Fruit fly (Drosophila melanogaster): Measurements from ENCODE around the gene Sodh1.
A peak's percentile ranks its signal among the peaks of the same experiment; 100 is the strongest.

The Sodh1 gene

dm6 chr3R:7086377-7087200, 34.5 kb downstream of the Sodh1 start, which contains the start of gene alphaTub84B (continued):
- TF ChIP-seq ss (GFP tag; optimal IDR thresholded peaks at IDR 0.05) (peak; percentile 63 to 64), achi (GFP tag; optimal IDR thresholded peaks at IDR 0.05) (peak; percentile 3), CG6808 (GFP tag; optimal IDR thresholded peaks at IDR 0.05) (peak; percentile 59), Gug (GFP tag; IDR thresholded peaks at IDR 0.05) (no peak), fd59A (GFP tag; optimal IDR thresholded peaks at IDR 0.05) (peak; percentile 21), CG34406 (GFP tag; optimal IDR thresholded peaks at IDR 0.05) (no peak), eg (GFP tag; IDR thresholded peaks at IDR 0.05) (peak; percentile 72; the same call in 2 of the 3 replicates), Sox102F (GFP tag; optimal IDR thresholded peaks at IDR 0.05) (peak; percentile 76), Met (GFP tag; optimal IDR thresholded peaks at IDR 0.05) (peak; percentile 68), fd85E (GFP tag; optimal IDR thresholded peaks at IDR 0.05) (peak; percentile 5)

DNA sequence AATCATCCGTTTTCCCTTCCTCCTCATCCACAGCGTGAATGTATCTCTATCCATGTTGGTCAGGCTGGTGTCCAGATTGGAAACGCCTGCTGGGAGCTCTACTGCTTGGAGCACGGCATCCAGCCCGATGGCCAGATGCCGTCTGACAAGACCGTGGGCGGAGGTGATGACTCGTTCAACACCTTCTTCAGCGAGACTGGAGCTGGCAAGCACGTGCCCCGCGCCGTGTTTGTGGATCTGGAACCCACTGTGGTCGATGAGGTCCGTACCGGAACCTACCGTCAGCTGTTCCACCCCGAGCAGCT, 35.0 kb downstream of the Sodh1 start:
- TF ChIP-seq fd59A (GFP tag; optimal IDR thresholded peaks at IDR 0.05), result no peak
- no peak for TF ChIP-seq CG8319 (GFP tag; optimal IDR thresholded peaks at IDR 0.05)
- TF ChIP-seq Ets96B (tag; optimal IDR thresholded peaks at IDR 0.05), result no peak
- no peak for TF ChIP-seq OdsH (GFP tag; optimal IDR thresholded peaks at IDR 0.05)
- no peak for TF ChIP-seq CG7368 (GFP tag; optimal IDR thresholded peaks at IDR 0.05)
- no peak for TF ChIP-seq dsx (GFP tag; optimal IDR thresholded peaks at IDR 0.05; ENCODE audit: poor library complexity, severe bottlenecking)
- no peak for TF ChIP-seq net (GFP tag; optimal IDR thresholded peaks at IDR 0.05)
- no peak for TF ChIP-seq fd85E (GFP tag; optimal IDR thresholded peaks at IDR 0.05)
- no peak for TF ChIP-seq Hr4 (GFP tag; optimal IDR thresholded peaks at IDR 0.05)
- TF ChIP-seq CG16779 (tag; optimal IDR thresholded peaks at IDR 0.05), result no peak

- TF ChIP-seq svp (GFP tag) (peak; percentile 79), vri (GFP tag; optimal IDR thresholded peaks at IDR 0.05) (no peak)
Observed at dm6 chr3R:7087904-7088303, 35.8 kb downstream of the Sodh1 start.

DNA sequence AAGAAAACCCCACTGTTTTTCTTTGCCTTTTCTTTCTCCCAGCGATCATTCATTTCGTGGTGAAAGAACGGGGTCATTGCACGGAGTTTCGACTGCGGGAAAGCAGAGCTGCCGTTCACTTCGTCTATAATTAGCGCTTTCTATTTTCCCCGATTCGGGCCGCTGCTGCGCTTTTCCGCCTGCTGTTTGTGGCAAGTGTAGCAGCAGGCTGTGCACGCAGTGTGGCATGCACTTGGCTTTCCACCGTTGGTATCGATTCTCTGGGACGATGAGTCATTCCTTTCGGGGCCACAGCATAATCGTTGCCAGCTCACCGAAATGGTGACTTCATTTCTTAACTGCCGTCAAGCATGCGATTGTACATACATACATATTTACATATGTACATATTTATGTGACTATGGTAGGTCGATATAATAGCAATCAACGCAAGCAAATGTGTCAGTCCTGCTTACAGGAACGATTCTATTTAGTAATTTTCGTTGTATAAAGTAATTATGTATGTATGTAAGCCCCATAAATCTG, 36.8 kb downstream of the Sodh1 start:
- TF ChIP-seq ss (GFP tag; optimal IDR thresholded peaks at IDR 0.05) (peak; percentile 3 to 87), Sox102F (GFP tag; optimal IDR thresholded peaks at IDR 0.05) (no peak), net (GFP tag; optimal IDR thresholded peaks at IDR 0.05) (no peak), Lpt (GFP tag; optimal IDR thresholded peaks at IDR 0.05) (peak; percentile 21), CG15336 (GFP tag; IDR thresholded peaks at IDR 0.05) (peak; percentile 5; the same call in 1 of the 2 replicates), salr (GFP tag; optimal IDR thresholded peaks at IDR 0.05) (no peak), CG16779 (tag; optimal IDR thresholded peaks at IDR 0.05) (no peak), CG8632 (GFP tag; optimal IDR thresholded peaks at IDR 0.05) (no peak), CG10631 (GFP tag; optimal IDR thresholded peaks at IDR 0.05) (no peak), lz (GFP tag; optimal IDR thresholded peaks at IDR 0.05) (no peak), CG8119 (GFP tag; IDR thresholded peaks at IDR 0.05) (0 out of 3 replicates have a peak, but pooled peaks have one; percentile 12), esn (GFP tag; optimal IDR thresholded peaks at IDR 0.05) (no peak), CG6163 (GFP tag; IDR thresholded peaks at IDR 0.05) (no peak), Eip78C (GFP tag) (peak; percentile 58), acj6 (GFP tag; optimal IDR thresholded peaks at IDR 0.05) (no peak), CG11902 (GFP tag; optimal IDR thresholded peaks at IDR 0.05) (no peak), vri (GFP tag; optimal IDR thresholded peaks at IDR 0.05) (no peak), Hr39 (GFP tag; optimal IDR thresholded peaks at IDR 0.05) (no peak), CG34406 (GFP tag; optimal IDR thresholded peaks at IDR 0.05) (no peak), eg (GFP tag; IDR thresholded peaks at IDR 0.05) (peak; percentile 47; the same call in 2 of the 3 replicates), Gug (GFP tag; IDR thresholded peaks at IDR 0.05) (no peak), Ets96B (tag; optimal IDR thresholded peaks at IDR 0.05) (no peak), svp (GFP tag) (peak; percentile 57)
